Fruit fly (Drosophila melanogaster): ENCODE data around the gene dpr5.

The dpr5 gene

DNA sequence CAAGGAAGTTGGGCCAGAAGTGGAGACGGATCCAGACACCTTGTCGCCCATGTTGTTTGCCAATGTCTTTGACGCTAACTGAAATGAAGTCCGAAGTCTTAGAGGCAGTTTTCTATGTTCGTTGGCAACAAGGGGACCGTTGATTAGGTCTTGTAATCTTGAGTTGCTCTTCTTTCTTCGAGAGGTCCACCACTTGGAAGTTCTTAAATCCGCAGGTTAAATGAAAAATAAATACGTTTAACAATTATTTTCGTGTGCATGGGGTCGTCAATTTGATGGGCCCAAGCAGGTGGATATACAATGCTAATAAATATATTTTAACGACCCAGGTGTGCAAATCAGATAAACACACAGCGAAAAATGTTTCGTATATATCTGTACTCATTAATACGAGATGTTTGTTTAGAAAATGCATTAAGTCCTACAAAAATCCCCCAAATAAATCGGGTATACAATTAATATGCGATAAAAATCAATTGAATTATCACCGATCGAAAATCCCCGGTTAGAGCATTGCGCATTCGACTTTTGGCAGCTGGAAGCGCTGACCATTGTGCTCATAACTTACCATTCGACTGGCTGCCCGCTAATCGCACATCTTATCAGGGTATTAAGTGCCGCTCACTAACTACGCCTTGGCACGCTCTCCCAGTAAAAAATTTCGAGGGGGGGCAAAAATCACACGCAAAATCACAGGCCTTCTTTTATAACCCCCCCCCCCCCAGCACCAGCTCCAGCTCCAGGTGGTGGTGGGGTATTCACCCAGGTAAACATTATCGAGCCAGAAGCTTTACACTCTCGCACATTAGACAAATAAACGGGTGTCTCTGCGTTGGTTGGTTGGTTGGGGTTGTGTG, 39.1 kb upstream of the dpr5 start, which contains the start of gene PGRP-LB (continued):
- no peak for TF ChIP-seq Rel (GFP tag; optimal IDR thresholded peaks at IDR 0.05)
- TF ChIP-seq Rel (tag; optimal IDR thresholded peaks at IDR 0.05) = peak; percentile 99
- no peak for TF ChIP-seq Sp1 (GFP tag; optimal IDR thresholded peaks at IDR 0.05)
- peak; percentile 17 for TF ChIP-seq fru (GFP tag; optimal IDR thresholded peaks at IDR 0.05)

DNA sequence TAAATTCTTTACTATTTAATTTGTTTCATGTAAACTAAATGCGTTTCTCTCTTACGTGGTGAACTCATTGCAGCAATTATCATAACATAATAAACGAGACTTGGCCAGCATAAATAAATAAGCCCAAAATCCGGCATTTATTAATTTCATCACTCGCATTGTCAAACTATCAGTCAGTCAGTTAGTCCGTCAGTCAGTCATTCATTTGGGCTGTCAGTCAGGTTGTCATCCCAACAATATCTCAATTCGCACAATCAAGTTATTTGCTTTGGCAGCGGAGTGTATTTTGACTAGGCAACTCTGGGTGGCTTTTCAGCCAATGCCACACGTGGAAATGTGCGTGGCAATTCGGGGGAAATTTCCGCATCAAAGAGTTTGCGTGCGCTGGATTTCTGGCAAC, 32.0 kb upstream of the dpr5 start:
- no peak for TF ChIP-seq psq (GFP tag; optimal IDR thresholded peaks at IDR 0.05)
- no peak for TF ChIP-seq N (GFP tag; optimal IDR thresholded peaks at IDR 0.05)
- no peak for TF ChIP-seq CrebA (GFP tag; optimal IDR thresholded peaks at IDR 0.05; ENCODE audit: borderline replicate concordance)
- TF ChIP-seq Jra (GFP tag; optimal IDR thresholded peaks at IDR 0.05) = no peak
- no peak for TF ChIP-seq dsf (GFP tag; optimal IDR thresholded peaks at IDR 0.05; ENCODE audit: borderline replicate concordance)
- no peak for TF ChIP-seq tai (GFP tag; optimal IDR thresholded peaks at IDR 0.05)
- no peak for TF ChIP-seq jim (GFP tag; optimal IDR thresholded peaks at IDR 0.05)
- no peak for TF ChIP-seq Hnf4 (GFP tag; optimal IDR thresholded peaks at IDR 0.05)
- no peak for TF ChIP-seq rgr (GFP tag; optimal IDR thresholded peaks at IDR 0.05)
- no peak for TF ChIP-seq pan (optimal IDR thresholded peaks at IDR 0.05)
- no peak for TF ChIP-seq foxo (GFP tag; optimal IDR thresholded peaks at IDR 0.05)
- no peak for TF ChIP-seq fru (GFP tag; optimal IDR thresholded peaks at IDR 0.05)
- TF ChIP-seq brk (GFP tag; optimal IDR thresholded peaks at IDR 0.05) = no peak
- TF ChIP-seq CG32264 (GFP tag; optimal IDR thresholded peaks at IDR 0.05) = no peak
- TF ChIP-seq sv (GFP tag; optimal IDR thresholded peaks at IDR 0.05) = no peak
- TF ChIP-seq dmrt93B (GFP tag; optimal IDR thresholded peaks at IDR 0.05) = no peak
- no peak for TF ChIP-seq Myc (optimal IDR thresholded peaks at IDR 0.05)
- TF ChIP-seq Hr83 (GFP tag; optimal IDR thresholded peaks at IDR 0.05; ENCODE audit: poor library complexity, severe bottlenecking) = no peak

DNA sequence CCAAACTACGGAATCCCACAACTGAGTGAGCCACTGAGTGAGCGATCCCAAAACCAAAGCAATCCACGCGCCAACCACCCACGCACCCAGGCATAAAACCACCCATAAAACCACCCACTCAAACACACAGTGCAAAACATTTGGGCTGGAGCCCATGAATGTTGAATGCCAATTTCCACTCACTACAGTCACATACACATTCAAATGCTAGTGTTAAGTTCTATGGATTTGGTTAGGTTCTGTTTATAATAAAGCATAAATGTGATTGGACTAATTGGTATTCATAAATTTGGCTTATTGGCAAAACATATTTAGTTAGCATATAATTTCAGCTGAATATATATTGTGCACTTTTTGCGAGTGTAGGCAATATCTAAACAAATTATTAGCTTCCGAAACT, 30.0 kb upstream of the dpr5 start:
- TF ChIP-seq brk (GFP tag; optimal IDR thresholded peaks at IDR 0.05) (no peak), br (GFP tag; optimal IDR thresholded peaks at IDR 0.05) (no peak), Dfd (GFP tag; optimal IDR thresholded peaks at IDR 0.05) (no peak), tai (GFP tag; optimal IDR thresholded peaks at IDR 0.05) (no peak), Sp1 (GFP tag; optimal IDR thresholded peaks at IDR 0.05) (no peak), Hr83 (GFP tag; optimal IDR thresholded peaks at IDR 0.05; ENCODE audit: poor library complexity, severe bottlenecking) (no peak), Hnf4 (GFP tag; optimal IDR thresholded peaks at IDR 0.05) (no peak), GATAd (GFP tag; optimal IDR thresholded peaks at IDR 0.05) (no peak), sv (GFP tag; optimal IDR thresholded peaks at IDR 0.05) (no peak), foxo (GFP tag; optimal IDR thresholded peaks at IDR 0.05) (no peak), Vsx2 (GFP tag; optimal IDR thresholded peaks at IDR 0.05; ENCODE audit: partially characterized antibody) (no peak), woc (GFP tag; optimal IDR thresholded peaks at IDR 0.05) (no peak), Myc (optimal IDR thresholded peaks at IDR 0.05) (no peak), dsf (GFP tag; optimal IDR thresholded peaks at IDR 0.05; ENCODE audit: borderline replicate concordance) (no peak)

DNA sequence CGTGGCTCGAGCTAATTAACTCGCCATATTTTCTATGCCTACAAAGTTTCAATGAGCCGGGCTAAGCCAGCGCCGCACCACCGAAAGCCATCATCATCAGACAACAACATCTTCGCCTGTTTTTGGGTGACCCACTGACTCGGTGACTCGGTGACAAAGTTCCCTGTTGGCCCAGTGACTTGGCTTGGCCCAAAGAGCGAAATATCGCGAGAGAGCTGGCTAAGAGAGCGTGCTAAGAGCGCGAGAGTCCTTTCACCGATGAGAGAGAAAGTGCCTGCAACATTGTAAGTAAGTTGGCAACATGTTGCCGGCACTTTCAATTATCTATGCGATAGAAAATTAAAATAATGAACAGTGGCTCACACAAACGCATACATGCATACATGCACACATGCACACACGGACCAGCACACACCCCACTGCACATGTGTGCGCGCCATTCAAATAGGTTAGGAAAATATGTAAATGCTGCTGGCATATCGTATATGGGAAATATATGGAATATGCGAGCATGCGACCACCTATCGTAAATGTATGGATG, 16.4 kb upstream of the dpr5 start:
- no peak for TF ChIP-seq rgr (GFP tag; optimal IDR thresholded peaks at IDR 0.05)
- no peak for TF ChIP-seq h (GFP tag; optimal IDR thresholded peaks at IDR 0.05)
- no peak for TF ChIP-seq foxo (GFP tag; optimal IDR thresholded peaks at IDR 0.05)
- TF ChIP-seq pan (optimal IDR thresholded peaks at IDR 0.05) = no peak
- TF ChIP-seq CG32264 (GFP tag; optimal IDR thresholded peaks at IDR 0.05) = no peak
- TF ChIP-seq Rel (GFP tag; optimal IDR thresholded peaks at IDR 0.05) = no peak
- TF ChIP-seq Rel (tag; optimal IDR thresholded peaks at IDR 0.05) = no peak
- no peak for TF ChIP-seq usp (GFP tag; optimal IDR thresholded peaks at IDR 0.05)
- TF ChIP-seq br (GFP tag; optimal IDR thresholded peaks at IDR 0.05) = no peak
- no peak for TF ChIP-seq Vsx2 (GFP tag; optimal IDR thresholded peaks at IDR 0.05; ENCODE audit: partially characterized antibody)
- TF ChIP-seq ey (GFP tag; optimal IDR thresholded peaks at IDR 0.05) = no peak
- TF ChIP-seq sage (GFP tag; optimal IDR thresholded peaks at IDR 0.05) = no peak
- TF ChIP-seq Sp1 (GFP tag; optimal IDR thresholded peaks at IDR 0.05) = no peak

DNA sequence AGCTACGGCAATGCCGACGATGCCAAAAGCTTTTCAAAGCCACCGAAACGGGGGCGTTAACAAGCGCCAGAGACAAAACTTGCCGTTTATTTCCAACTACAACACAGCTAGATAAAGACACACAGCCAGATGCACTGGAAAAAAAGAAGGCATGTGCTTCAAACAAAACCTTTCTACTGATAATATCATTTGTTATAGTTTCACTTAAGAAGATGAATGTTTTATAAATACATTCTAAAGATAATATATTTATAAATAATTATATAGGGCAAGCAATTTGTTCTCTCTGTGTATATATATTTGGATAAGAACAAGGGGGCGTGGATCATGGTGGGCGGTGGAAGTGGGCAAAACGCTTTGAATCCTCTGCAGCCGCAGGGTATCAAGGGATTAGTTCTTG, 9.5 kb upstream of the dpr5 start:
- no peak for TF ChIP-seq ey (GFP tag; optimal IDR thresholded peaks at IDR 0.05)
- no peak for TF ChIP-seq Dfd (GFP tag; optimal IDR thresholded peaks at IDR 0.05)
- TF ChIP-seq HLH106 (tag; optimal IDR thresholded peaks at IDR 0.05) = no peak
- TF ChIP-seq OdsH (GFP tag; optimal IDR thresholded peaks at IDR 0.05) = no peak
- no peak for TF ChIP-seq jim (GFP tag; optimal IDR thresholded peaks at IDR 0.05)
- no peak for TF ChIP-seq fru (GFP tag; optimal IDR thresholded peaks at IDR 0.05)
- no peak for TF ChIP-seq Sp1 (GFP tag; optimal IDR thresholded peaks at IDR 0.05)
- no peak for TF ChIP-seq lola (GFP tag; optimal IDR thresholded peaks at IDR 0.05)
- no peak for TF ChIP-seq usp (GFP tag; optimal IDR thresholded peaks at IDR 0.05)
- no peak for TF ChIP-seq N (GFP tag; optimal IDR thresholded peaks at IDR 0.05)

All from whole organism, wandering third instar larva.